Fruit fly (Drosophila melanogaster) whole organism, wandering third instar larva: ENCODE results near the gene Trxr1.

ENCODE experiments used
- Abd-B ChIP-seq: fragments of >200 bp; optimal IDR thresholded peaks from 2 replicates; lab custom pipeline; 2017; ENCODE audit warnings: missing biosample characterization, missing genetic modification characterization
- CG9705 ChIP-seq: fragments of 200-800 bp; sonication (Bioruptor generic); optimal IDR thresholded peaks from 2 replicates; lab custom pipeline; 2018; ENCODE audit warnings: missing biosample characterization, mild to moderate bottlenecking, missing genetic modification characterization
- Dfd ChIP-seq: fragments of >200 bp; optimal IDR thresholded peaks from 2 replicates; lab custom pipeline; 2017; ENCODE audit warnings: missing biosample characterization, missing genetic modification characterization
- fru ChIP-seq: fragments of 200-800 bp; sonication (Bioruptor generic); optimal IDR thresholded peaks from 3 replicates; lab custom pipeline; 2016; ENCODE audit warnings: missing biosample characterization, mild to moderate bottlenecking, missing genetic modification characterization
- h ChIP-seq: fragments of 200-800 bp; sonication (Bioruptor generic); optimal IDR thresholded peaks from 3 replicates; lab custom pipeline; 2016; ENCODE audit warnings: missing biosample characterization, mild to moderate bottlenecking, missing genetic modification characterization
- psq ChIP-seq: fragments of 200-800 bp; sonication (Bioruptor generic); optimal IDR thresholded peaks from 3 replicates; lab custom pipeline; 2017; ENCODE audit warnings: missing biosample characterization, mild to moderate bottlenecking, missing genetic modification characterization, moderate library complexity

DNA sequence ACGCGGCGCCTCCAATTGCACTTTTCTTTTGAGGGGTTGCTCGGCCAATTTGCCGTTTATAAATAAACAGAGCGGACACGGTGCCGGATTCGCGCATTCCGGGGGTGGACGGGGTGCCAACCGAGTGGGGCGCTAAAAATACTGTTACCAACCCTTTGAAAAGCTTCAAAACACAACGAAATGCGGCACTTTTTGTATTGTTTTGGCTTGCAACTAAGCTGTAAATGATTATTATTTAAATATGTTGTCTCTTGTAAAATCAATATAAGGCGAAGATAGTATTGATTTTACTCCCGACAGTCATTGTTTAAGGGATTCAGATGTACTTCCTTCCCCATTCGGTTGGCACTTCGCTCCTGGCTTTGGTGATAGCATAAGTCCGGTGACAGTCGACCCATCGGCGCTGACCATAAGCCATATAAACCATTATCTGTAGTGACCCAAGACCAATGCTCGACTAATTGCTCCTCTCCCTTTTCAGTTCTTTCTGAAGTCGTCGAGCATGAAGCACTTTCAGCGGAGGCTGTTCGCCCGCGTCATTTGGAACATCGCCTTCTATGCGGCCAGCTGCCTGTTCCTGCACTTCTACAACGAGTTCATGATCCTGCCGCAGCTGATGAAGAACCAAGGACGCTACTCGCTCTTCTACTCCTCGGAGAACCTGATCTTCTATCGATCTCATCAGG lies 31.6 kb downstream of the Trxr1 start, which contains the start of gene CG15343:
- TF ChIP-seq Abd-B (GFP tag; lab: Kevin White, UChicago), result no peak
- no peak for TF ChIP-seq Dfd
- peak; percentile 41 for TF ChIP-seq psq
- peak; percentile 13 for TF ChIP-seq CG9705 (GFP tag; lab: Kevin White, UChicago)
- peak; percentile 62 for TF ChIP-seq fru (GFP tag; lab: Kevin White, UChicago)
- peak; percentile 57 for TF ChIP-seq h (GFP tag; lab: Kevin White, UChicago)
